Fruit fly (Drosophila melanogaster): ENCODE measurements around the gene r-l.

Gene r-l

DNA sequence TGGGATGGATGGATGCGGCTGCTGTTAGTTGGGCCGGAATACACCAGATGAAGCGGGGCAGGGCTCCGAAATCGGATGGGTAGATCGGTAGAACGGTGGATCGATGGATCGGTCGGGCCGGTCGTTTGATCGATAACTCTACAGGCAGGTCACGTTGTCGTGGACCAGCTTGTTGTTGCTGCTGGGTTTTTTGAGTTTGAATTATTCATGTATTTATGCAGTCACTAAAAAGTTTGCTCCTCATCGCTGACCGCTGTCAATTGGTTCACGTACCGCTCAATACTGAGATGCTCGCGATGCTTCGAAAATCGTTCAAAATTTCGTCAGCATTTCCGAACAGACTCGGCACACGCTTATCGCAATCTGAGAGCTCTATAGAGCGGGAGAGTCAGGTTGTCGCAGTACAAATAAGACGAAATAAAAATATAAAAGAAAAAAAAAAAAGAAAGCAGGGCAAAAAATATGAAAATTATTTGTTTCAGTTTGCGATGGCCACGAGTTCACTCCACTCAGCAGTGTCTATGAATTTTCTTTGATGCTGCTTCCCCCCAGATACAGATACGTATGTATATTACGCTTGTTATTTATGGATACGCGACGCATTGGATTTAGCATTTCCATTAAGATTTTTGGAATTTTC is 49.1 kb downstream of the r-l start, which contains the start of gene peg:
peg (minus strand) TSS at position 262 of the 640 bp plus-strand sequence.
- TF ChIP-seq usp (GFP tag; optimal IDR thresholded peaks at IDR 0.05) (no peak), CG8478 (optimal IDR thresholded peaks at IDR 0.05) (no peak), Dll (optimal IDR thresholded peaks at IDR 0.05) (no peak)

dm6 chr3R:21022769-21023517 is 50.2 kb downstream of the r-l start:
- no peak for TF ChIP-seq usp (GFP tag; optimal IDR thresholded peaks at IDR 0.05)
- no peak for TF ChIP-seq pan (optimal IDR thresholded peaks at IDR 0.05)
- TF ChIP-seq psq (optimal IDR thresholded peaks at IDR 0.05), result no peak
- TF ChIP-seq CG8478 (optimal IDR thresholded peaks at IDR 0.05), result no peak
- no peak for TF ChIP-seq Dll (optimal IDR thresholded peaks at IDR 0.05)
- TF ChIP-seq EcR (GFP tag; optimal IDR thresholded peaks at IDR 0.05), result no peak
